Fruit fly (Drosophila melanogaster) whole organism, prepupa: Measurements from ENCODE around the gene Crk.

ENCODE experiments used
- CG10631 ChIP-seq: fragments of 200-800 bp; sonication (Bioruptor generic); optimal IDR thresholded peaks from 2 replicates; lab custom pipeline; 2016; ENCODE audit warnings: missing biosample characterization, missing genetic modification characterization
- CG10669 ChIP-seq: fragments of 200-800 bp; sonication (Bioruptor generic); optimal IDR thresholded peaks from 3 replicates; lab custom pipeline; 2018; ENCODE audit warnings: missing biosample characterization, mild to moderate bottlenecking, missing genetic modification characterization, moderate library complexity
- CG11294 ChIP-seq: fragments of 200-800 bp; sonication (Bioruptor generic); IDR thresholded peaks from 2 replicates; pipeline ENCODE4 v1.3.6; 2022; ENCODE audit warnings: missing biosample characterization, missing genetic modification characterization
- CG3032 ChIP-seq: fragments of 200-800 bp; optimal IDR thresholded peaks from 2 replicates; lab custom pipeline; 2019; ENCODE audit warnings: missing biosample characterization, mild to moderate bottlenecking, missing genetic modification characterization, moderate library complexity
- CG31627 ChIP-seq: fragments of 200-800 bp; sonication (Bioruptor generic); optimal IDR thresholded peaks from 3 replicates; lab custom pipeline; 2016; ENCODE audit warnings: missing biosample characterization, missing genetic modification characterization
- CG32006 ChIP-seq: fragments of 200-800 bp; sonication (Bioruptor generic); optimal IDR thresholded peaks from 3 replicates; lab custom pipeline; 2017; ENCODE audit warnings: missing biosample characterization, mild to moderate bottlenecking, missing genetic modification characterization
- CG34406 ChIP-seq: fragments of 200-800 bp; sonication (Bioruptor generic); optimal IDR thresholded peaks from 3 replicates; lab custom pipeline; 2016; ENCODE audit warnings: missing biosample characterization, missing genetic modification characterization
- CG4318 ChIP-seq: fragments of 200-800 bp; sonication (Bioruptor generic); optimal IDR thresholded peaks from 3 replicates; lab custom pipeline; 2017; ENCODE audit warnings: missing biosample characterization, mild to moderate bottlenecking, missing genetic modification characterization
- CG6163 ChIP-seq: fragments of 200-800 bp; sonication (Bioruptor generic); IDR thresholded peaks from 3 replicates; pipeline ENCODE4 v1.3.6; 2022; ENCODE audit warnings: missing biosample characterization, missing genetic modification characterization
- CG6276 ChIP-seq: fragments of 200-800 bp; sonication (Bioruptor generic); optimal IDR thresholded peaks from 2 replicates; lab custom pipeline; 2017; ENCODE audit warnings: missing biosample characterization, mild to moderate bottlenecking, missing genetic modification characterization
- CG6808 ChIP-seq: fragments of 200-800 bp; sonication (Bioruptor generic); optimal IDR thresholded peaks from 3 replicates; lab custom pipeline; 2017; ENCODE audit warnings: missing biosample characterization, missing genetic modification characterization, mild to moderate bottlenecking, moderate library complexity, missing genetic modification reagents
- CG6854 ChIP-seq: fragments of 200-800 bp; sonication (Bioruptor generic); optimal IDR thresholded peaks from 2 replicates; lab custom pipeline; 2017; ENCODE audit warnings: missing biosample characterization, mild to moderate bottlenecking, missing genetic modification characterization
- CG7368 ChIP-seq: fragments of 200-800 bp; sonication (Bioruptor generic); optimal IDR thresholded peaks from 3 replicates; lab custom pipeline; 2016; ENCODE audit warnings: missing biosample characterization, missing genetic modification characterization
- CG8119 ChIP-seq: fragments of 200-800 bp; sonication (Bioruptor generic); IDR thresholded peaks from 3 replicates; pipeline ENCODE4 v1.3.6; 2022; ENCODE audit warnings: missing biosample characterization, missing genetic modification characterization
- CG8319 ChIP-seq: fragments of 200-800 bp; sonication (Bioruptor generic); optimal IDR thresholded peaks from 3 replicates; lab custom pipeline; 2016; ENCODE audit warnings: missing biosample characterization, missing genetic modification characterization
- CG8632 ChIP-seq: fragments of 200-800 bp; sonication (Bioruptor generic); optimal IDR thresholded peaks from 3 replicates; lab custom pipeline; 2016; ENCODE audit warnings: missing biosample characterization, missing genetic modification characterization
- CG9139 ChIP-seq: fragments of 200-800 bp; sonication (Bioruptor generic); optimal IDR thresholded peaks from 3 replicates; lab custom pipeline; 2017; ENCODE audit warnings: missing biosample characterization, mild to moderate bottlenecking, missing genetic modification characterization
- Eip78C ChIP-seq: fragments of 200-800 bp; sonication (Bioruptor generic); peaks from one replicate; lab custom pipeline; 2016; ENCODE audit warnings: missing biosample characterization, missing genetic modification characterization
- Eip93F ChIP-seq: fragments of 200-800 bp; sonication (Bioruptor generic); optimal IDR thresholded peaks from 2 replicates; lab custom pipeline; 2016; ENCODE audit warnings: missing biosample characterization, mild to moderate bottlenecking, missing genetic modification characterization
- Hr38 ChIP-seq: sonication (Bioruptor generic); optimal IDR thresholded peaks from 2 replicates; lab custom pipeline; 2016; ENCODE audit warnings: missing biosample characterization, missing genetic modification characterization
- Hr4 ChIP-seq: fragments of 200-800 bp; sonication (Bioruptor generic); optimal IDR thresholded peaks from 3 replicates; lab custom pipeline; 2016; ENCODE audit warnings: missing biosample characterization, missing genetic modification characterization
- Lpt ChIP-seq: fragments of 200-800 bp; sonication (Bioruptor generic); optimal IDR thresholded peaks from 3 replicates; lab custom pipeline; 2016; ENCODE audit warnings: missing biosample characterization, missing genetic modification characterization
- Met ChIP-seq: fragments of 200-800 bp; sonication (Bioruptor generic); optimal IDR thresholded peaks from 3 replicates; lab custom pipeline; 2016; ENCODE audit warnings: missing biosample characterization, missing genetic modification characterization
- OdsH ChIP-seq: fragments of 200-800 bp; sonication (Bioruptor generic); optimal IDR thresholded peaks from 3 replicates; lab custom pipeline; 2016; ENCODE audit warnings: missing biosample characterization, missing genetic modification characterization
- Smox ChIP-seq: fragments of 200-800 bp; sonication (Bioruptor generic); optimal IDR thresholded peaks from 3 replicates; lab custom pipeline; 2016; ENCODE audit warnings: missing biosample characterization, missing genetic modification characterization
- Sox102F ChIP-seq: fragments of 200-800 bp; sonication (Bioruptor generic); optimal IDR thresholded peaks from 2 replicates; lab custom pipeline; 2016; ENCODE audit warnings: missing biosample characterization, mild to moderate bottlenecking, missing genetic modification characterization
- Sox15 ChIP-seq: fragments of 200-800 bp; sonication (Bioruptor generic); optimal IDR thresholded peaks from 3 replicates; lab custom pipeline; 2016; ENCODE audit warnings: missing biosample characterization, missing genetic modification characterization
- acj6 ChIP-seq: fragments of 200-800 bp; sonication (Bioruptor generic); optimal IDR thresholded peaks from 3 replicates; lab custom pipeline; 2016; ENCODE audit warnings: missing biosample characterization, missing genetic modification characterization
- cyc ChIP-seq: fragments of 200-800 bp; sonication (Bioruptor generic); optimal IDR thresholded peaks from 3 replicates; lab custom pipeline; 2016; ENCODE audit warnings: missing biosample characterization, missing genetic modification characterization
- dac ChIP-seq: fragments of 200-800 bp; sonication (Bioruptor generic); optimal IDR thresholded peaks from 2 replicates; lab custom pipeline; 2017; ENCODE audit warnings: missing biosample characterization, mild to moderate bottlenecking, missing genetic modification characterization
- eg ChIP-seq: fragments of 200-800 bp; sonication (Bioruptor generic); IDR thresholded peaks from 3 replicates; pipeline ENCODE4 v1.3.6; 2022; ENCODE audit warnings: missing biosample characterization, missing genetic modification characterization
- esn ChIP-seq: fragments of 200-800 bp; sonication (Bioruptor generic); optimal IDR thresholded peaks from 2 replicates; lab custom pipeline; 2016; ENCODE audit warnings: missing biosample characterization, mild to moderate bottlenecking, missing genetic modification characterization, moderate library complexity
- fd59A ChIP-seq: fragments of 200-800 bp; sonication (Bioruptor generic); optimal IDR thresholded peaks from 2 replicates; lab custom pipeline; 2017; ENCODE audit warnings: missing biosample characterization, mild to moderate bottlenecking, missing genetic modification characterization, missing genetic modification reagents
- fkh ChIP-seq: fragments of 200-800 bp; sonication (Bioruptor generic); optimal IDR thresholded peaks from 3 replicates; lab custom pipeline; 2017; ENCODE audit warnings: missing biosample characterization, mild to moderate bottlenecking, missing genetic modification characterization, moderate library complexity
- lz ChIP-seq: fragments of 200-800 bp; sonication (Bioruptor generic); optimal IDR thresholded peaks from 3 replicates; lab custom pipeline; 2016; ENCODE audit warnings: missing biosample characterization, missing genetic modification characterization
- net ChIP-seq: fragments of 200-800 bp; sonication (Bioruptor generic); optimal IDR thresholded peaks from 3 replicates; lab custom pipeline; 2016; ENCODE audit warnings: missing biosample characterization, missing genetic modification characterization
- pdm3 ChIP-seq: fragments of 200-800 bp; sonication (Bioruptor generic); optimal IDR thresholded peaks from 3 replicates; lab custom pipeline; 2016; ENCODE audit warnings: missing biosample characterization, missing genetic modification characterization
- svp ChIP-seq: fragments of 200-800 bp; sonication (Bioruptor generic); peaks from one replicate; lab custom pipeline; 2016; ENCODE audit warnings: missing biosample characterization, missing genetic modification characterization
- topi ChIP-seq: fragments of 200-800 bp; sonication (Bioruptor generic); optimal IDR thresholded peaks from 3 replicates; lab custom pipeline; 2016; ENCODE audit warnings: missing biosample characterization, missing genetic modification characterization

Gene Crk

dm6 chr4:227648-228047 lies 17.6 kb downstream of the Crk start, which contains the start of the genes CG31999 and yellow-h:
Gene CG31999, minus strand, starts transcription at chr4:227748.
Gene yellow-h, plus strand, starts transcription at chr4:227922.
- TF ChIP-seq esn (GFP tag; lab: Kevin White, UChicago) (no peak), lz (GFP tag; lab: Kevin White, UChicago) (no peak), Eip78C (GFP tag; lab: Kevin White, UChicago) (peak; percentile 47), Lpt (GFP tag; lab: Kevin White, UChicago) (no peak)

- TF ChIP-seq CG31627 (GFP tag; lab: Kevin White, UChicago) (no peak), Eip93F (GFP tag; lab: Kevin White, UChicago) (no peak), cyc (no peak), net (GFP tag; lab: Kevin White, UChicago) (no peak), CG8119 (GFP tag; lab: Robert Waterston, UW) (no peak), esn (GFP tag; lab: Kevin White, UChicago) (no peak), CG8632 (GFP tag; lab: Kevin White, UChicago) (no peak), CG6854 (no peak), topi (GFP tag; lab: Kevin White, UChicago) (no peak), Smox (GFP tag; lab: Kevin White, UChicago) (no peak), Sox102F (GFP tag; lab: Kevin White, UChicago) (no peak)
Measured at dm6 chr4:230430-230829, 20.4 kb downstream of the Crk start, which contains the start of gene CG1674. Gene CG1674, plus strand, starts transcription at chr4:230730.

dm6 chr4:231185-231584 lies 21.2 kb downstream of the Crk start:
- TF ChIP-seq svp (GFP tag; lab: Kevin White, UChicago): peak; percentile 45
- TF ChIP-seq CG6163: no peak
- TF ChIP-seq Eip78C (GFP tag; lab: Kevin White, UChicago): peak; percentile 10

dm6 chr4:238400-238799 lies 28.4 kb downstream of the Crk start:
- TF ChIP-seq dac (GFP tag; lab: Kevin White, UChicago): no peak
- no peak for TF ChIP-seq Hr38 (GFP tag; lab: Kevin White, UChicago)
- TF ChIP-seq CG10669 (GFP tag; lab: Kevin White, UChicago): no peak
- no peak for TF ChIP-seq CG4318
- TF ChIP-seq Sox102F (GFP tag; lab: Kevin White, UChicago): no peak
- no peak for TF ChIP-seq CG9139
- no peak for TF ChIP-seq CG32006 (GFP tag; lab: Kevin White, UChicago)
- TF ChIP-seq fd59A (GFP tag; lab: Kevin White, UChicago): no peak
- TF ChIP-seq CG31627 (GFP tag; lab: Kevin White, UChicago): no peak

- TF ChIP-seq CG8319 (GFP tag; lab: Kevin White, UChicago): no peak
- TF ChIP-seq pdm3: no peak
- TF ChIP-seq CG11294 (GFP tag; lab: Robert Waterston, UW): no peak
- no peak for TF ChIP-seq net (GFP tag; lab: Kevin White, UChicago)
- TF ChIP-seq Sox102F (GFP tag; lab: Kevin White, UChicago): no peak
Measured at dm6 chr4:240850-241249, 30.8 kb downstream of the Crk start.

- TF ChIP-seq OdsH (GFP tag; lab: Kevin White, UChicago) (no peak), Eip93F (GFP tag; lab: Kevin White, UChicago) (no peak), CG10631 (GFP tag; lab: Kevin White, UChicago) (no peak), Met (GFP tag; lab: Kevin White, UChicago) (no peak), CG3032 (no peak), Sox15 (GFP tag; lab: Kevin White, UChicago) (no peak), acj6 (GFP tag; lab: Kevin White, UChicago) (no peak), lz (GFP tag; lab: Kevin White, UChicago) (no peak), cyc (no peak), CG34406 (no peak), CG32006 (GFP tag; lab: Kevin White, UChicago) (no peak), CG7368 (GFP tag; lab: Kevin White, UChicago) (no peak), fkh (GFP tag; lab: Kevin White, UChicago) (no peak), CG6808 (GFP tag; lab: Kevin White, UChicago) (no peak), CG6276 (GFP tag; lab: Kevin White, UChicago) (no peak), svp (GFP tag; lab: Kevin White, UChicago) (no peak), Hr4 (GFP tag; lab: Kevin White, UChicago) (no peak), eg (GFP tag; lab: Robert Waterston, UW) (no peak), pdm3 (no peak), CG11294 (GFP tag; lab: Robert Waterston, UW) (no peak)
Measured at dm6 chr4:253176-253575, 43.2 kb downstream of the Crk start, which contains the start of gene dpr7. Gene dpr7, minus strand, starts transcription at chr4:253329.
